Fruit fly (Drosophila melanogaster): ENCODE results near the gene Cnb.

Gene Cnb

dm6 chr3L:1968401-1968800, 21.0 kb downstream of the Cnb start:
- TF ChIP-seq D1 (tag; optimal IDR thresholded peaks at IDR 0.05) (no peak), CG12605 (GFP tag; IDR thresholded peaks at IDR 0.05) (no peak), fd96Ca (GFP tag; IDR thresholded peaks at IDR 0.05) (no peak)

DNA sequence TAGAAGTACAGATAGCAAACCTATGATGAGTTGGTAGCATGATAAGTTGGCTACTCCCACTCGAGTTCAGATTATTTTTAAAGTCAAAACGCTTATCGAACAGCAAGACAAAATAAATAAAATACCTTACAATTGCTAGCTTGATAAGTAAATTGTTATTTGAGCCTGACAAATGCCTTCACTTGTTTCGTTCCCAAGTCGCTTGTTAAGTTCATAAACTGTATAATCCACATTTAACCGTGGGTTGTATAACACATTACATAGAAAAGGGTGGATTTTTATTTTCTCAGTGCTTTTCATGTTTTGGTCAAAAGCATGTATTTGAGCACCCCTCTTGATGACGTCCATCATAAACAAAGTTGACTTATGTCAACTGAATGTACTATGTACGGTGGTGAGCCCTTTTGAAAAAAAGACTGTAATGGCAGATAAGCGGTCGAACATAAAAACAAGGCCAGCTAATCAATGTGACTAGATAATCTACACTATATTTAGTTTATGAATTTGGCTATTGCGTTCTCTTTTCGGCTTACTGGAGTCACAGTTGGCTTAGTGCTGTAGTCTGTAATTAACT, 21.5 kb downstream of the Cnb start:
- no peak for TF ChIP-seq Ets98B (GFP tag; IDR thresholded peaks at IDR 0.05)
- no peak for TF ChIP-seq Pif1B (GFP tag; optimal IDR thresholded peaks at IDR 0.05)
- no peak for TF ChIP-seq CG8301 (tag; optimal IDR thresholded peaks at IDR 0.05)
- no peak for TF ChIP-seq rn (GFP tag; IDR thresholded peaks at IDR 0.05)
- no peak for TF ChIP-seq D1 (tag; optimal IDR thresholded peaks at IDR 0.05)
- TF ChIP-seq CG9948 (tag; optimal IDR thresholded peaks at IDR 0.05) = no peak

- no peak for TF ChIP-seq CG32121 (GFP tag; IDR thresholded peaks at IDR 0.05)
- TF ChIP-seq Ets98B (GFP tag; IDR thresholded peaks at IDR 0.05) = peak; percentile 9; the same call in 1 of the 2 replicates
- 0 out of 3 replicates have a peak, but pooled peaks have one; percentile 26 for TF ChIP-seq CG4496 (GFP tag; IDR thresholded peaks at IDR 0.05)
Measured at dm6 chr3L:1969539-1970337, 22.4 kb downstream of the Cnb start, which contains the start of gene CG1927. Gene CG1927, minus strand, starts transcription at chr3L:1970079.

dm6 chr3L:1971103-1971742, 23.9 kb downstream of the Cnb start, which contains the start of the genes CG11815 and acs:
Gene CG11815, minus strand, starts transcription at chr3L:1971200.
Gene acs, plus strand, starts transcription at chr3L:1971638.
- TF ChIP-seq CG4496 (GFP tag; IDR thresholded peaks at IDR 0.05) = peak; percentile 44; the same call in 1 of the 3 replicates
- TF ChIP-seq EcR (GFP tag; optimal IDR thresholded peaks at IDR 0.05) = peak; percentile 82
- no peak for TF ChIP-seq CG10348 (GFP tag; IDR thresholded peaks at IDR 0.05)
- TF ChIP-seq Pif1B (GFP tag; optimal IDR thresholded peaks at IDR 0.05) = no peak

DNA sequence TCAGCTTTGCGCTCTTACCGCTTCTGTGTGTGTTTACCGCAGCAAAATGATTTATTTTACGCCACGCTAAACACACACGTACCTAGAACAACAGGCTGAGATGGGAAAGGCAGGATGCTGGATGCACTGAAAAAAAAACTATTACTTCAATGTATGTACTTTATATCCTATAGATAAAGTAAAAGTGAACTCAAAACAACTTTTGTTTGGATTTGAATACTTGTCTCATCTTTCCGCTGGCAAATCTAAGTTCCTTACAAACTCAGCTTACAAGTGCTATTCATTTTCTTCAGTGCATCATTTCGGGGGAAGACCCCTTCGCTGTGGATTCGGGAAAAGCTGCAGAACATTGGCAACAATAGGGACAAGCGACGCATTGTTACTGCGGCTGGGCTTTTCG, 29.4 kb downstream of the Cnb start:
- TF ChIP-seq CG10348 (GFP tag; IDR thresholded peaks at IDR 0.05) (no peak), CG12605 (GFP tag; IDR thresholded peaks at IDR 0.05) (no peak), CG32121 (GFP tag; IDR thresholded peaks at IDR 0.05) (no peak), CG17806 (tag; optimal IDR thresholded peaks at IDR 0.05) (no peak), Pif1A (GFP tag; optimal IDR thresholded peaks at IDR 0.05) (peak; percentile 33), Snoo (tag; optimal IDR thresholded peaks at IDR 0.05) (no peak), CG34367 (tag; optimal IDR thresholded peaks at IDR 0.05) (no peak), gl (tag; optimal IDR thresholded peaks at IDR 0.05) (no peak), fd96Ca (GFP tag; IDR thresholded peaks at IDR 0.05) (no peak), CG4496 (GFP tag; IDR thresholded peaks at IDR 0.05) (no peak), CG14655 (GFP tag; optimal IDR thresholded peaks at IDR 0.05) (no peak), CG15710 (tag; optimal IDR thresholded peaks at IDR 0.05) (no peak), CG8159 (tag; optimal IDR thresholded peaks at IDR 0.05) (peak; percentile 7), rn (GFP tag; IDR thresholded peaks at IDR 0.05) (no peak), D1 (tag; optimal IDR thresholded peaks at IDR 0.05) (no peak), CG8301 (tag; optimal IDR thresholded peaks at IDR 0.05) (no peak), CG9948 (tag; optimal IDR thresholded peaks at IDR 0.05) (peak; percentile 34), EcR (GFP tag; optimal IDR thresholded peaks at IDR 0.05) (no peak), Pif1B (GFP tag; optimal IDR thresholded peaks at IDR 0.05) (no peak), CG13204 (GFP tag; optimal IDR thresholded peaks at IDR 0.05) (no peak)

DNA sequence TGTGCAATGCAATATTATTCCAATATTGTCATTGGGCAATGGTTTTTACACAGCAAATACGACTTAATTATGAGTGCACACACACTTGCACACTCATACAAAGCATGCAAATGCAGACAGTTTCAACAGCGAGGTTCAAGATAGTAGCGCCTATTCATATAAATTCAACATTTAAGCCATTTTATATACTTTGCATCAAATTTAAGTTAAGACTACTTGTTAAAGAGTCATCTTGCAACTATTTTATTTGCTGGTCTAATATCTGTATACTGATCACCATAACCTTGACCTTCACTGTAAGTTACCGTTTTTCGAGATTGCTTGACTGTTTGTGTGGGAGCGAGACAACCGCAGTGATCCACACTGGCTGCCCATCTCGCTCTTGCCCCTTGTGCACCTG, 38.0 kb downstream of the Cnb start:
- TF ChIP-seq CG32121 (GFP tag; IDR thresholded peaks at IDR 0.05) = no peak
- peak; percentile 45 for TF ChIP-seq Pif1A (GFP tag; optimal IDR thresholded peaks at IDR 0.05)
- peak; percentile 38 for TF ChIP-seq Pif1B (GFP tag; optimal IDR thresholded peaks at IDR 0.05)
- TF ChIP-seq CG4496 (GFP tag; IDR thresholded peaks at IDR 0.05) = peak; percentile 60; the same call in 2 of the 3 replicates
